Worm (Caenorhabditis elegans): Measurements from ENCODE around the gene col-110.

The col-110 gene

DNA sequence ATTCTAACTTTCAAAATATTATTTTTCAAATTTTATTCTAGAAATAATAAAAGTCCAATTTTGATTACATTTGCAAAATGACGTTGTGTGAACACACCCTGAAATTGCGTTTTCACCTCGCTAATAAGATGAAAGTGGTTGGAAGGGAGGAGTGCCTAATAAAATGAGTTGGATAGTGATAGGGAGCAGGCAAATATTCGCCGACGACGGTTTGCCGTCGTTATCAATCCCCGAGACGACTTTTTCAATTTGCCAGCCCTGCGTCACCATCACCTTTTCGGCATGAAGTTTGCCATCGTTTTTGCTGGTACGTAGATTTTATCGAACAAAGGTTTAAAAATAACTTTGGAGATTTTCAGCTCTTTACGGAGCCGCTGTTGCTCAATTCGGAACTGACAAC, 3.9 kb downstream of the col-110 start, which contains the start of gene nspg-10:
Gene nspg-10 (plus strand): TSS at position 179 of the 400 bp plus-strand sequence.
- TF ChIP-seq pqm-1 (tag; optimal IDR thresholded peaks at IDR 0.05): peak; percentile 42
- no peak for TF ChIP-seq nhr-11 (tag; optimal IDR thresholded peaks at IDR 0.05)
- peak; percentile 73 for TF ChIP-seq elt-2 (tag; optimal IDR thresholded peaks at IDR 0.05)

DNA sequence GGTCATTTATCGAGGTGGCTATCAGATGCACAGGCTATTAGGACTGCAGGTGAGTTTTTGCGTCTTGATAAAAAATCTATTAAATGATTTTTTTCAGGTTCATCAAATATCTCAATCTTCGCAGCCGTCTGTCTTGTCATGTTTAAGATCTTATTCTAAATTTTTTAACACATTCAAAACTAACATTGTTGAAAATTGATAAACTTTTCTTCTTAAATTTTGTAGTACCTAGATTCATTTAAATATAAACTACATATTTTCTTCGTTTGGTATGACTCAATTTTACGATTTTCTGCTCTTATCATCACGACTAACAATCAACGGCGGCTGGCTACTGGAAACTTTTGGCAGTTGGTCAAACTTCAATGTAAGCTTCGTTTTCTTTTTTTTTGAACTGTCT, 6.9 kb downstream of the col-110 start, which contains the start of gene F19C7.4:
Gene F19C7.4 (plus strand): TSS at position 301 of the 400 bp plus-strand sequence.
- TF ChIP-seq tbx-2 (tag; optimal IDR thresholded peaks at IDR 0.05) (no peak), mdl-1 (tag; optimal IDR thresholded peaks at IDR 0.05) (no peak), fkh-10 (GFP tag; optimal IDR thresholded peaks at IDR 0.05) (no peak), nhr-28 (tag; optimal IDR thresholded peaks at IDR 0.05) (no peak), jun-1 (tag; optimal IDR thresholded peaks at IDR 0.05) (no peak), egl-5 (tag; optimal IDR thresholded peaks at IDR 0.05) (no peak), nhr-77 (tag; optimal IDR thresholded peaks at IDR 0.05) (no peak), ZK546.5 (tag; optimal IDR thresholded peaks at IDR 0.05) (no peak), nhr-237 (tag; optimal IDR thresholded peaks at IDR 0.05) (no peak), elt-1 (tag; optimal IDR thresholded peaks at IDR 0.05) (no peak), fkh-2 (tag; optimal IDR thresholded peaks at IDR 0.05) (no peak), pha-4 (tag; optimal IDR thresholded peaks at IDR 0.05) (no peak), nhr-12 (tag; optimal IDR thresholded peaks at IDR 0.05) (no peak), ceh-28 (tag; optimal IDR thresholded peaks at IDR 0.05) (no peak), aly-2 (tag; optimal IDR thresholded peaks at IDR 0.05) (no peak), unc-62 (GFP tag; optimal IDR thresholded peaks at IDR 0.05) (no peak), egl-27 (tag; optimal IDR thresholded peaks at IDR 0.05) (no peak)

DNA sequence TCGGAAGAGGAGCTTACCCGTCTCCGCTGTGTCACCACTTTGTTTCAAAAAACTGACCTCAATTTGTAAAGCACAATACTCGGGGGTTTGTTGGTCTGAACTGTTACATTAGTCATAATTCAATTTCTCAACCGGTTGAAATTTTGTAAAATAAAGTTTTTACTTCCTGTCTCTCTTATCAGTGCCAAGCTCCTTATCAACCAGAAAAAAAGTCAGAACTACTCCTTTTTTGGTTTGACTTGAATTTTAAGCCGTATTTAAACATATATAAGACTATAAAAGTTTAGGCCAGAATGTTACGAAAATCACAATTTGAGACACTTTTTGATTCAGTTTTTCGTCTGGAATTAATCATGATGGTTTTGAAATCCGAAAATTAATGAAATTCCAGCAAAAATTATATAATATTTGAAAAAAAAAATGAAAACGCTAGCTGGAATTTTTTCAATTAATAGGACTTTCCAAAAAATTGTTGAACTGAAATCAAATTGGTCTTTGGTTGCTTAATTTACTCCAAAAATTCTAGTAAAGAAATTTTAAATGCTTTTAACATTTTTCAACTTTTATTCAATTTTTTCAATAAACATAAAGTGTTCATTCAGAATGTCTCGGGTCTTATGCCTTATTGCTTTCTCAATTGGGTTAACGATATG, 10.0 kb downstream of the col-110 start, which contains the start of gene F19C7.2:
Gene F19C7.2 (plus strand): TSS at position 603 of the 653 bp plus-strand sequence.
- TF ChIP-seq ceh-82 (tag; optimal IDR thresholded peaks at IDR 0.05) (no peak), tbx-2 (tag; optimal IDR thresholded peaks at IDR 0.05) (no peak), elt-2 (tag; optimal IDR thresholded peaks at IDR 0.05) (peak; percentile 67), ceh-16 (tag; optimal IDR thresholded peaks at IDR 0.05) (no peak), pqm-1 (tag; optimal IDR thresholded peaks at IDR 0.05) (peak; percentile 66)

DNA sequence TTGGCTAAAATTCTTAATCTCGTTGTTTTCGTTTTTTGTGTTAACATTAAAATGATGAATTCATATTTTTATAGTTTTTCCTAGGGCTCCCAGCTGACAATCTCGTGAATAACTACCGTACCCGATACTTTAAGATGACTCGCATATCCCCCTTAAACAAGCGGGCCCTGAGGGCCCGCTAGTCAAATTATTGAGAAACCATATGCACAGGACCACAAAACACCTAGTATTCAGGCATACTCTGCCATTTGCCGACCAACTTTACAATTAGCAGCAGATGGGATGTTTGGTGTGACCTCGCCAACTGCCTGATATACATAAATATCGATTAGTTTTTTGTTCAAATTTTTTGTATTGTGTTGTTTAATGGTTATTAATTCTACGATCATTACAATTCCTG, 12.6 kb downstream of the col-110 start, which contains the start of gene F19C7.3:
Gene F19C7.3 (plus strand): TSS at position 301 of the 400 bp plus-strand sequence.
- TF ChIP-seq sea-2 (GFP tag; optimal IDR thresholded peaks at IDR 0.05) (no peak), elt-1 (tag; optimal IDR thresholded peaks at IDR 0.05) (no peak), fkh-10 (GFP tag; optimal IDR thresholded peaks at IDR 0.05) (no peak), ceh-9 (tag; optimal IDR thresholded peaks at IDR 0.05) (no peak), hmg-11 (tag; optimal IDR thresholded peaks at IDR 0.05) (no peak), tbx-2 (tag; optimal IDR thresholded peaks at IDR 0.05) (no peak), lin-15B (tag; optimal IDR thresholded peaks at IDR 0.05) (no peak), aly-2 (tag; optimal IDR thresholded peaks at IDR 0.05) (no peak), daf-12 (tag; optimal IDR thresholded peaks at IDR 0.05) (no peak), nhr-67 (tag; optimal IDR thresholded peaks at IDR 0.05) (no peak)

DNA sequence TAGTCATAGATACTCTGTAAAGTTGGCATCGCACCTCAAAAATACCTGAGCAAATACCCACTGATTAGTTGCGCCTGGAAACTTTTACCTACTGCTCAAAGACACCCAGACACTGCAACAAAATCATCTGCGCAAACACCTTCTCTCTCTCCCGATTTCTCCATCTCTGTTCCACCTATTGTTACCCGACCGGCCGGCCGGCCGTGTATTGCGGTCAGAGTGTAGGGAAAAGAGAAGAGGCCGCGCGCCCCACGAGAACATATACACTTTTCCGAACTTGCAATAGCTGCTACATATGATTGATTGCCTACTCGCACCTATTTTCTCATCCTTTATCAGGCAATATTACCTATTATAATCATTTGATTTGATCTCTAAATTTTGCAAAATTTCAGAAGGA, 21.1 kb downstream of the col-110 start:
- TF ChIP-seq R02D3.7 (tag; optimal IDR thresholded peaks at IDR 0.05) (no peak), pha-4 (tag; optimal IDR thresholded peaks at IDR 0.05) (peak; percentile 62)

DNA sequence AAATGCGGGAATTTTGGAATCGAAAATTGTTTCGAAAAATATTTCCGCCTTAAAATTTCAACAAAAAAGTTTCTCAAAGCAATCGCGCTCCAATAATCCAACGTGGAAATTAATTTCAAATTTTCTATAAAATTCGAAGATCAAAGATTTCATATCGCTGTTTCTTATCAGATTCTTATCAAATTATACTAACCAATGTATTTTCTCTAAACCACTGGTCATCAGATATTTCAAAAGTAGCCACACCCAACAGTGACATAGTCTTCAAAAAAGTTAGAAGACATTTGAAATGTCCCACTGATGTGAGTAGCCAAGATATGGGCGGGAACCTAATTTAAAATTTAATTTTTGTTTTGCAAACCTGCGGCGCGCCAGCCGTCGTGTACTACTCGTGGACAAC, 21.9 kb downstream of the col-110 start:
- no peak for TF ChIP-seq mml-1 (tag; optimal IDR thresholded peaks at IDR 0.05)
- TF ChIP-seq nhr-76 (tag; optimal IDR thresholded peaks at IDR 0.05): no peak
- TF ChIP-seq ceh-16 (tag; optimal IDR thresholded peaks at IDR 0.05): no peak
- no peak for TF ChIP-seq elt-1 (tag; optimal IDR thresholded peaks at IDR 0.05)
- no peak for TF ChIP-seq snpc-4 (tag; optimal IDR thresholded peaks at IDR 0.05)
- no peak for TF ChIP-seq fkh-2 (tag; optimal IDR thresholded peaks at IDR 0.05)
- TF ChIP-seq nhr-237 (tag; optimal IDR thresholded peaks at IDR 0.05): no peak
- TF ChIP-seq egl-27 (tag; optimal IDR thresholded peaks at IDR 0.05): no peak
- no peak for TF ChIP-seq pha-4 (tag; optimal IDR thresholded peaks at IDR 0.05)
- no peak for TF ChIP-seq ztf-4 (tag; optimal IDR thresholded peaks at IDR 0.05)
- TF ChIP-seq R02D3.7 (tag; optimal IDR thresholded peaks at IDR 0.05): no peak
- no peak for TF ChIP-seq nhr-77 (tag; optimal IDR thresholded peaks at IDR 0.05)
- TF ChIP-seq hmg-11 (tag; optimal IDR thresholded peaks at IDR 0.05): no peak
- TF ChIP-seq nhr-11 (tag; optimal IDR thresholded peaks at IDR 0.05): no peak
- no peak for TF ChIP-seq ZK546.5 (tag; optimal IDR thresholded peaks at IDR 0.05)
